Worm (Caenorhabditis elegans) whole organism, L4/young adult: Measurements from ENCODE around the gene dyf-4.

ENCODE experiments used
- W03F9.2 ChIP-seq: fragments of 150-350 bp; optimal IDR thresholded peaks from 2 replicates; lab custom pipeline; 2014; ENCODE audit warnings: missing biosample characterization, missing genetic modification characterization
- dao-5 ChIP-seq: sonication (generic microtip); optimal IDR thresholded peaks from 2 replicates; lab custom pipeline; 2016; ENCODE audit warnings: missing genotype, missing genetic modification characterization, moderate library complexity, missing compliant biosample characterization
- him-1 ChIP-seq: sonication (generic microtip); optimal IDR thresholded peaks from 2 replicates; lab custom pipeline; 2016; ENCODE audit warnings: missing genotype, missing genetic modification reagents, missing genetic modification characterization, missing compliant biosample characterization

ce11 chrV:12526124-12526523, 586 bp upstream of the dyf-4 start:
- no peak for TF ChIP-seq him-1 (tag; lab: Kevin White, UChicago)
- no peak for TF ChIP-seq dao-5
- no peak for TF ChIP-seq W03F9.2 (tag; lab: Kevin White, UChicago)
